Worm (Caenorhabditis elegans): ENCODE measurements around the gene ida-1.

Gene ida-1

ce11 chrIII:5755204-5755603 lies at the start of gene ida-1 (continued):
- TF ChIP-seq lin-15B (tag; optimal IDR thresholded peaks at IDR 0.05): no peak
- TF ChIP-seq ceh-90 (tag; optimal IDR thresholded peaks at IDR 0.05): no peak
- no peak for TF ChIP-seq unc-30 (tag; optimal IDR thresholded peaks at IDR 0.05)
- TF ChIP-seq ets-5 (GFP tag; IDR thresholded peaks at IDR 0.05): no peak
- TF ChIP-seq nhr-47 (tag; optimal IDR thresholded peaks at IDR 0.05): no peak
- TF ChIP-seq aly-2 (tag; optimal IDR thresholded peaks at IDR 0.05): no peak
- TF ChIP-seq ztf-4 (tag; optimal IDR thresholded peaks at IDR 0.05): no peak
- no peak for TF ChIP-seq blmp-1 (tag; optimal IDR thresholded peaks at IDR 0.05)
- TF ChIP-seq skn-1 (tag; optimal IDR thresholded peaks at IDR 0.05): no peak
- peak; percentile 6 for TF ChIP-seq lin-13 (GFP tag; optimal IDR thresholded peaks at IDR 0.05)
- no peak for TF ChIP-seq fos-1 (tag; optimal IDR thresholded peaks at IDR 0.05)
- TF ChIP-seq elt-3 (tag; optimal IDR thresholded peaks at IDR 0.05): no peak
- no peak for TF ChIP-seq nhr-20 (tag; optimal IDR thresholded peaks at IDR 0.05)
- TF ChIP-seq nhr-84 (tag; optimal IDR thresholded peaks at IDR 0.05): no peak
- no peak for TF ChIP-seq vab-15 (tag; optimal IDR thresholded peaks at IDR 0.05)
- no peak for TF ChIP-seq tlp-1 (tag; optimal IDR thresholded peaks at IDR 0.05)
- no peak for TF ChIP-seq C16A3.4 (tag; optimal IDR thresholded peaks at IDR 0.05)
- peak; percentile 11 for TF ChIP-seq nhr-71 (tag; optimal IDR thresholded peaks at IDR 0.05)
- TF ChIP-seq tbx-2 (tag; optimal IDR thresholded peaks at IDR 0.05): no peak
- TF ChIP-seq sptf-1 (tag; optimal IDR thresholded peaks at IDR 0.05): no peak
- TF ChIP-seq lin-35 (GFP tag; optimal IDR thresholded peaks at IDR 0.05): peak in 1 of 2 experiments; percentile 54
- no peak for TF ChIP-seq snu-23 (GFP tag; optimal IDR thresholded peaks at IDR 0.05)
- peak; percentile 44 for TF ChIP-seq ceh-63 (GFP tag; optimal IDR thresholded peaks at IDR 0.05)
- no peak for TF ChIP-seq grh-1 (GFP tag; IDR thresholded peaks at IDR 0.05)
- no peak for TF ChIP-seq lin-39 (tag; optimal IDR thresholded peaks at IDR 0.05)
- TF ChIP-seq lir-3 (tag; optimal IDR thresholded peaks at IDR 0.05; ENCODE audit: poor library complexity): no peak
- no peak for TF ChIP-seq nhr-12 (tag; optimal IDR thresholded peaks at IDR 0.05)
- TF ChIP-seq nhr-28 (tag; optimal IDR thresholded peaks at IDR 0.05): no peak
- no peak for TF ChIP-seq Y116A8C.19 (tag; optimal IDR thresholded peaks at IDR 0.05; ENCODE audit: borderline replicate concordance)
- no peak for TF ChIP-seq sup-37 (GFP tag; optimal IDR thresholded peaks at IDR 0.05)
- peak; percentile 45 for TF ChIP-seq isw-1 (GFP tag; IDR thresholded peaks at IDR 0.05)

- TF ChIP-seq nhr-11 (tag; optimal IDR thresholded peaks at IDR 0.05): peak; percentile 80
- peak; percentile 72 for TF ChIP-seq aly-2 (tag; optimal IDR thresholded peaks at IDR 0.05)
- TF ChIP-seq aha-1 (tag; optimal IDR thresholded peaks at IDR 0.05): peak; percentile 30
- TF ChIP-seq vab-15 (tag; optimal IDR thresholded peaks at IDR 0.05): peak; percentile 81
- peak; percentile 88 to 95 for TF ChIP-seq lin-35 (GFP tag; optimal IDR thresholded peaks at IDR 0.05)
- TF ChIP-seq hlh-17 (GFP tag; optimal IDR thresholded peaks at IDR 0.05; ENCODE audit: borderline replicate concordance): no peak
- peak; percentile 90 for TF ChIP-seq jun-1 (tag; optimal IDR thresholded peaks at IDR 0.05)
- no peak for TF ChIP-seq sup-37 (GFP tag; optimal IDR thresholded peaks at IDR 0.05)
- TF ChIP-seq fkh-4 (tag; optimal IDR thresholded peaks at IDR 0.05; ENCODE audit: borderline replicate concordance): peak; percentile 43
- TF ChIP-seq zip-4 (GFP tag; optimal IDR thresholded peaks at IDR 0.05): peak; percentile 71
- no peak for TF ChIP-seq ceh-90 (tag; optimal IDR thresholded peaks at IDR 0.05)
- peak; percentile 91 for TF ChIP-seq nhr-20 (tag; optimal IDR thresholded peaks at IDR 0.05)
- peak; percentile 91 for TF ChIP-seq isw-1 (GFP tag; IDR thresholded peaks at IDR 0.05)
- TF ChIP-seq zag-1 (tag; optimal IDR thresholded peaks at IDR 0.05): peak; percentile 36
- peak; percentile 14 to 16 for TF ChIP-seq egl-27 (tag; optimal IDR thresholded peaks at IDR 0.05)
- no peak for TF ChIP-seq ets-5 (GFP tag; IDR thresholded peaks at IDR 0.05)
- peak; percentile 91 for TF ChIP-seq blmp-1 (tag; optimal IDR thresholded peaks at IDR 0.05)
- TF ChIP-seq tlp-1 (tag; optimal IDR thresholded peaks at IDR 0.05): no peak
- peak; percentile 85 for TF ChIP-seq unc-130 (tag; optimal IDR thresholded peaks at IDR 0.05)
- peak in 1 of 2 experiments; percentile 39 for TF ChIP-seq ztf-11 (tag; optimal IDR thresholded peaks at IDR 0.05)
- peak; percentile 88 for TF ChIP-seq swsn-7 (tag; optimal IDR thresholded peaks at IDR 0.05)
- no peak for TF ChIP-seq pqm-1 (tag; optimal IDR thresholded peaks at IDR 0.05)
- TF ChIP-seq elt-3 (tag; optimal IDR thresholded peaks at IDR 0.05): peak in 5 of 6 experiments; percentile 45 to 97 (median 83)
- no peak for TF ChIP-seq ceh-63 (GFP tag; optimal IDR thresholded peaks at IDR 0.05)
- TF ChIP-seq mab-9 (GFP tag; IDR thresholded peaks at IDR 0.05): no peak
- TF ChIP-seq mep-1 (tag; optimal IDR thresholded peaks at IDR 0.05): peak; percentile 95
- TF ChIP-seq mdl-1 (tag; optimal IDR thresholded peaks at IDR 0.05): peak in 1 of 2 experiments; percentile 83
- TF ChIP-seq egl-13 (tag; optimal IDR thresholded peaks at IDR 0.05): peak; percentile 56
- peak; percentile 15 for TF ChIP-seq ceh-8 (GFP tag; optimal IDR thresholded peaks at IDR 0.05)
- peak; percentile 85 for TF ChIP-seq fkh-10 (GFP tag; optimal IDR thresholded peaks at IDR 0.05)
- peak; percentile 82 for TF ChIP-seq nhr-237 (tag; optimal IDR thresholded peaks at IDR 0.05)
These were observed 49.2 kb upstream of the ida-1 start, which contains the start of gene rpl-23 for ce11 chrIII:5706077-5706627. Gene rpl-23 (minus strand): TSS chrIII:5706127.

All from whole organism, L1 larva.